Worm (Caenorhabditis elegans) whole organism, L2 larva: ENCODE data around the gene F21C10.9.

Source experiments
- C34F6.9 ChIP-seq: fragments of 150-350 bp; optimal IDR thresholded peaks from 2 replicates; lab custom pipeline; 2014; ENCODE audit warnings: missing biosample characterization, missing genetic modification characterization
- F13H6.1 ChIP-seq: sonication (generic microtip); optimal IDR thresholded peaks from 2 replicates; lab custom pipeline; 2016; ENCODE audit warnings: missing genetic modification characterization, missing compliant biosample characterization
- ZK546.5 ChIP-seq: sonication (generic microtip); optimal IDR thresholded peaks from 2 replicates; lab custom pipeline; 2017; ENCODE audit warnings: missing biosample characterization, missing genetic modification characterization
- aly-2 ChIP-seq: fragments of 150-350 bp; optimal IDR thresholded peaks from 2 replicates; lab custom pipeline; 2014; ENCODE audit warnings: missing biosample characterization, missing genetic modification characterization
- ama-1 ChIP-seq: fragments of 150-350 bp; optimal IDR thresholded peaks from 2 replicates; lab custom pipeline; 2018; ENCODE audit warnings: inconsistent platforms
- blmp-1 ChIP-seq: sonication (generic microtip); optimal IDR thresholded peaks from 2 replicates; lab custom pipeline; 2017; ENCODE audit warnings: missing genetic modification characterization, mild to moderate bottlenecking, missing compliant biosample characterization, antibody characterized with exemption, moderate library complexity; ENCODE audit not compliant: insufficient read depth
- crh-2 ChIP-seq: sonication (generic microtip); optimal IDR thresholded peaks from 2 replicates; lab custom pipeline; 2017; ENCODE audit warnings: missing biosample characterization, missing genetic modification characterization
- dmd-4 ChIP-seq: sonication (generic microtip); optimal IDR thresholded peaks from 2 replicates; lab custom pipeline; 2017; ENCODE audit warnings: missing biosample characterization, missing genetic modification characterization
- egl-27 ChIP-seq: sonication (generic microtip); optimal IDR thresholded peaks from 3 replicates; lab custom pipeline; 2017; ENCODE audit warnings: missing biosample characterization, missing genetic modification reagents, missing genetic modification characterization
- elt-3 ChIP-seq: sonication (generic microtip); optimal IDR thresholded peaks from 2 replicates; lab custom pipeline; 2017; ENCODE audit warnings: missing biosample characterization, missing genetic modification characterization
- fos-1 ChIP-seq: fragments of 150-350 bp; optimal IDR thresholded peaks from 2 replicates; lab custom pipeline; 2014; ENCODE audit warnings: missing biosample characterization, missing genetic modification characterization
- gmeb-1 ChIP-seq: fragments of 150-350 bp; optimal IDR thresholded peaks from 2 replicates; lab custom pipeline; 2014; ENCODE audit warnings: missing biosample characterization, missing genetic modification characterization
- lin-11 ChIP-seq: fragments of 150-350 bp; sonication (generic microtip); optimal IDR thresholded peaks from 2 replicates; lab custom pipeline; 2014; ENCODE audit warnings: missing biosample characterization, missing genetic modification characterization, inconsistent platforms, mixed read lengths
- lin-39 ChIP-seq: fragments of 150-350 bp; optimal IDR thresholded peaks from 2 replicates; lab custom pipeline; 2014; ENCODE audit warnings: missing biosample characterization, missing genetic modification reagents, missing genetic modification characterization
- lsy-2 ChIP-seq, 2 experiments: fragments of 150-350 bp in 1 of 2; sonication (generic microtip) in 1 of 2; optimal IDR thresholded peaks; 2 replicates each; lab custom pipeline; 2014 to 2017; ENCODE audit warnings: missing biosample characterization in 2 of 2, missing genetic modification characterization in 2 of 2
- mab-5 ChIP-seq: fragments of 150-350 bp; optimal IDR thresholded peaks from 2 replicates; lab custom pipeline; 2014; ENCODE audit warnings: missing biosample characterization, missing genetic modification characterization
- mbf-1 ChIP-seq: sonication (generic microtip); optimal IDR thresholded peaks from 2 replicates; lab custom pipeline; 2017; ENCODE audit warnings: missing biosample characterization, missing genetic modification characterization
- mdl-1 ChIP-seq, 2 experiments: fragments of 150-350 bp in 1 of 2; sonication (generic microtip) in 1 of 2; optimal IDR thresholded peaks; 2 replicates each; lab custom pipeline; 2017; ENCODE audit warnings: missing biosample characterization in 2 of 2, missing genetic modification characterization in 2 of 2
- nhr-10 ChIP-seq: sonication (generic microtip); optimal IDR thresholded peaks from 2 replicates; lab custom pipeline; 2017; ENCODE audit warnings: missing biosample characterization, missing genetic modification characterization
- nhr-11 ChIP-seq: fragments of 150-350 bp; optimal IDR thresholded peaks from 2 replicates; lab custom pipeline; 2014; ENCODE audit warnings: missing biosample characterization, missing genetic modification characterization
- nhr-129 ChIP-seq: fragments of 150-350 bp; optimal IDR thresholded peaks from 2 replicates; lab custom pipeline; 2014; ENCODE audit warnings: missing biosample characterization, missing genetic modification characterization
- nhr-21 ChIP-seq: fragments of 150-350 bp; optimal IDR thresholded peaks from 2 replicates; lab custom pipeline; 2014; ENCODE audit warnings: missing biosample characterization, missing genetic modification characterization
- nhr-23 ChIP-seq: fragments of 150-350 bp; optimal IDR thresholded peaks from 2 replicates; lab custom pipeline; 2014; ENCODE audit warnings: missing biosample characterization, missing genetic modification reagents, missing genetic modification characterization
- nhr-237 ChIP-seq: fragments of 150-350 bp; optimal IDR thresholded peaks from 2 replicates; lab custom pipeline; 2014; ENCODE audit warnings: missing biosample characterization, missing genetic modification characterization
- nhr-25 ChIP-seq: fragments of 150-350 bp; sonication (generic microtip); optimal IDR thresholded peaks from 3 replicates; lab custom pipeline; 2014; ENCODE audit warnings: missing biosample characterization, missing genetic modification characterization
- nhr-6 ChIP-seq: fragments of 150-350 bp; optimal IDR thresholded peaks from 2 replicates; lab custom pipeline; 2014; ENCODE audit warnings: missing biosample characterization, missing genetic modification characterization
- nhr-77 ChIP-seq: fragments of 150-350 bp; optimal IDR thresholded peaks from 2 replicates; lab custom pipeline; 2014; ENCODE audit warnings: missing biosample characterization, missing genetic modification characterization
- peb-1 ChIP-seq: fragments of 150-350 bp; optimal IDR thresholded peaks from 2 replicates; lab custom pipeline; 2014; ENCODE audit warnings: missing biosample characterization, missing genetic modification characterization
- sem-4 ChIP-seq: fragments of 150-350 bp; optimal IDR thresholded peaks from 2 replicates; lab custom pipeline; 2014; ENCODE audit warnings: missing biosample characterization, missing genetic modification reagents, missing genetic modification characterization
- skn-1 ChIP-seq: sonication (generic microtip); optimal IDR thresholded peaks from 2 replicates; lab custom pipeline; 2017; ENCODE audit warnings: missing biosample characterization, missing genetic modification characterization
- sma-3 ChIP-seq: sonication (generic microtip); optimal IDR thresholded peaks from 2 replicates; lab custom pipeline; 2016; ENCODE audit warnings: missing genetic modification reagents, missing genetic modification characterization, missing compliant biosample characterization
- sma-9 ChIP-seq, 2 experiments: fragments of 150-350 bp in 1 of 2; sonication (generic microtip) in 1 of 2; optimal IDR thresholded peaks; 2 replicates each; lab custom pipeline; 2014 to 2016; ENCODE audit warnings: missing genetic modification characterization in 2 of 2, mild to moderate bottlenecking in 1 of 2, missing biosample characterization in 1 of 2, missing compliant biosample characterization in 1 of 2, missing genetic modification reagents in 1 of 2, moderate library complexity in 1 of 2
- snpc-4 ChIP-seq: fragments of 150-350 bp; optimal IDR thresholded peaks from 2 replicates; lab custom pipeline; 2014; ENCODE audit warnings: missing biosample characterization, missing genetic modification characterization
- unc-39 ChIP-seq: fragments of 150-350 bp; optimal IDR thresholded peaks from 2 replicates; lab custom pipeline; 2014; ENCODE audit warnings: missing biosample characterization, missing genetic modification characterization
- unc-55 ChIP-seq: fragments of 150-350 bp; sonication (generic microtip); optimal IDR thresholded peaks from 3 replicates; lab custom pipeline; 2014; ENCODE audit warnings: missing biosample characterization, missing genetic modification reagents, missing genetic modification characterization
- unc-62 ChIP-seq: fragments of 150-350 bp; optimal IDR thresholded peaks from 2 replicates; lab custom pipeline; 2014; ENCODE audit warnings: missing biosample characterization, missing genetic modification reagents, missing genetic modification characterization
- ztf-11 ChIP-seq: sonication (generic microtip); optimal IDR thresholded peaks from 2 replicates; lab custom pipeline; 2017; ENCODE audit warnings: missing biosample characterization, missing genetic modification characterization
- ztf-4 ChIP-seq: fragments of 150-350 bp; optimal IDR thresholded peaks from 2 replicates; lab custom pipeline; 2014; ENCODE audit warnings: missing biosample characterization, missing genetic modification characterization

Gene F21C10.9

ce11 chrV:9082350-9082749 is 16.1 kb downstream of the F21C10.9 start:
- TF ChIP-seq dmd-4 (no peak), sma-9 (GFP tag; optimal IDR thresholded peaks at IDR 0.05; lab: Kevin White, UChicago) (no peak), sma-9 (tag; optimal IDR thresholded peaks at IDR 0.05; lab: Kevin White, UChicago) (no peak), nhr-6 (tag; lab: Kevin White, UChicago) (no peak), egl-27 (tag; lab: Kevin White, UChicago) (no peak), unc-39 (tag; lab: Kevin White, UChicago) (no peak), nhr-11 (no peak), ztf-11 (tag; lab: Kevin White, UChicago) (no peak), lin-39 (no peak), sem-4 (tag; lab: Kevin White, UChicago) (no peak), fos-1 (tag; lab: Kevin White, UChicago) (no peak), blmp-1 (tag; lab: Kevin White, UChicago) (no peak), mab-5 (tag; lab: Kevin White, UChicago) (no peak), snpc-4 (no peak), unc-62 (GFP tag; lab: Kevin White, UChicago) (no peak), sma-3 (GFP tag; lab: Kevin White, UChicago) (no peak), aly-2 (tag; lab: Kevin White, UChicago) (no peak), nhr-129 (no peak), nhr-77 (tag; lab: Kevin White, UChicago) (no peak), mbf-1 (tag; lab: Kevin White, UChicago) (no peak)

- no peak for TF ChIP-seq nhr-237
- peak; percentile 21 for TF ChIP-seq crh-2
- TF ChIP-seq F13H6.1 (tag; lab: Kevin White, UChicago): peak; percentile 22
- peak; percentile 61 for TF ChIP-seq fos-1 (tag; lab: Kevin White, UChicago)
- TF ChIP-seq, all 48 proteins: peak for 3
Observed at ce11 chrV:9081410-9081809, 17.1 kb downstream of the F21C10.9 start.

DNA sequence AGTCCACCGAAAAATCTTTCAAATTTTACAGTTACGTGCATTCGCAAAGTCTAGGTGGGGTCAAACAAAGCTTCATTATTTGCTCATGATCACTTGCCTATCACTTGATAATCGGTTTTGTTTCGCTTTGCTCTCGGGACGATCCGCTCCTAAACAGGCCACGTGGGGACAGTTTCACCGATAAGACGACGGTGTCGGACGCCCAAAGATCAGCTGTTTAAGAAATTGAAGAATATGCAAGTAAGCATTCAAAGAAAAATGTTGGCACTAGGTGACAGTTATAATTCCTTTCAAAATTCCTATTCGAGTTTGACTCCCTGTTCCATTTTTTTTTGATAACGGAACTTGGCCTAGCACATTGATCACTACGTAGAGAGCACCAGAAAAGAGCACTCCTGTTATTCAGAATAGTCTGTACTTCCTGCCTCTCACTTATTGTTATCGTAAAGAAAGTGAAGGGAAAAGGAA is 18.5 kb downstream of the F21C10.9 start:
- TF ChIP-seq fos-1 (tag; lab: Kevin White, UChicago) (peak; percentile 72), nhr-129 (peak; percentile 53), F13H6.1 (tag; lab: Kevin White, UChicago) (peak; percentile 79), gmeb-1 (tag; lab: Kevin White, UChicago) (peak; percentile 39), sma-9 (GFP tag; optimal IDR thresholded peaks at IDR 0.05; lab: Kevin White, UChicago) (peak; percentile 88), sma-9 (tag; optimal IDR thresholded peaks at IDR 0.05; lab: Kevin White, UChicago) (no peak), mbf-1 (tag; lab: Kevin White, UChicago) (no peak), crh-2 (peak; percentile 51), sma-3 (GFP tag; lab: Kevin White, UChicago) (no peak), unc-55 (GFP tag; lab: Kevin White, UChicago) (no peak), mdl-1 (tag; optimal IDR thresholded peaks at IDR 0.05; lab: Kevin White, UChicago) (peak in 1 of 2 experiments; percentile 51)
- TF ChIP-seq, all 48 proteins: peak for 7

DNA sequence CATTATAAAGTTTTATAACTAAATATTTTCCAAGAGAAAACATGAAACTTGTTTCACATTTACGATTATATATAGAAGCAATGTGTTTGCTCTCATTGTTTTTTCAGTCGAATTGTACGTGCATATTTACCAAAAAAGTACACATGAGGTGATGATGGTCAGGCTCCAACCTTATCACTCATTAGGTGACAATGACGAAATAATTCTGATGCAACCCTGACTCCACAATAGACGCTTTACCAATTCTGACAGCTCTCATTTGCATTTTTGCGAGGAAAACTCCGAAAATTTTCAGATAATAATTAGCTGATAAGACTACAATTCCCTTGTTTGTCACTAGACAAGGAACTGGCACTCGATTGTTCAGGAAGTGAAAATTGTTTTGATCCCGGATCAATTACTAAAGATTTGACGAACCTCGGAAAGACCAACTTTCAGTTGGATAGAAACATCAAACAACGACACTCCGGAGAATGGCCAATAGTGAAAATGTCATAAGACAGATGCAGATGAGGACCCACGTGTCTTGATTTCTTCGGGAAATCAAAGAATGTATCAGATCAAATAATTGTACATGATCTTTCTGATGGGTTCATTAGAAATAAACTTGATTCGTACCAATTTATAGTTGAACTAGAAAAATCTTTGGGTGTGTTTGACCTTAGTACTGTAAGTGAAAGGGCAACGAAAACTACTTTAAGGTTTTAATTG is 19.5 kb downstream of the F21C10.9 start:
- no peak for TF ChIP-seq C34F6.9
- TF ChIP-seq aly-2 (tag; lab: Kevin White, UChicago): no peak
- TF ChIP-seq ztf-4: no peak
- no peak for TF ChIP-seq snpc-4
- peak; percentile 3 for TF ChIP-seq egl-27 (tag; lab: Kevin White, UChicago)
- TF ChIP-seq sma-3 (GFP tag; lab: Kevin White, UChicago): no peak
- peak; percentile 83 for TF ChIP-seq fos-1 (tag; lab: Kevin White, UChicago)
- TF ChIP-seq elt-3 (tag; lab: Kevin White, UChicago): no peak
- TF ChIP-seq nhr-129: peak; percentile 64
- TF ChIP-seq gmeb-1 (tag; lab: Kevin White, UChicago): peak; percentile 18
- TF ChIP-seq lsy-2 (tag; optimal IDR thresholded peaks at IDR 0.05; lab: Kevin White, UChicago): no peak
- TF ChIP-seq unc-62 (GFP tag; lab: Kevin White, UChicago): no peak
- TF ChIP-seq nhr-23 (tag; lab: Kevin White, UChicago): no peak
- no peak for TF ChIP-seq ZK546.5
- no peak for TF ChIP-seq peb-1 (tag; lab: Kevin White, UChicago)
- TF ChIP-seq lin-39: no peak
- TF ChIP-seq nhr-21 (tag; lab: Kevin White, UChicago): peak; percentile 5
- peak; percentile 42 for TF ChIP-seq skn-1 (tag; lab: Kevin White, UChicago)
- no peak for TF ChIP-seq sem-4 (tag; lab: Kevin White, UChicago)
- no peak for TF ChIP-seq ama-1
- TF ChIP-seq crh-2: peak; percentile 9
- TF ChIP-seq unc-55 (GFP tag; lab: Kevin White, UChicago): no peak
- no peak for TF ChIP-seq nhr-10 (tag; lab: Kevin White, UChicago)
- TF ChIP-seq lin-11 (tag; lab: Kevin White, UChicago): no peak
- TF ChIP-seq nhr-11: no peak
- TF ChIP-seq ztf-11 (tag; lab: Kevin White, UChicago): no peak
- TF ChIP-seq mdl-1 (tag; optimal IDR thresholded peaks at IDR 0.05; lab: Kevin White, UChicago): peak in 1 of 2 experiments; percentile 10
- TF ChIP-seq blmp-1 (tag; lab: Kevin White, UChicago): peak; percentile 69
- peak; percentile 12 for TF ChIP-seq nhr-25 (tag; lab: Kevin White, UChicago)
- peak; percentile 48 for TF ChIP-seq sma-9 (GFP tag; optimal IDR thresholded peaks at IDR 0.05; lab: Kevin White, UChicago)
- TF ChIP-seq sma-9 (tag; optimal IDR thresholded peaks at IDR 0.05; lab: Kevin White, UChicago): no peak
- TF ChIP-seq F13H6.1 (tag; lab: Kevin White, UChicago): peak; percentile 57
